Fruit fly (Drosophila melanogaster): ENCODE measurements around the gene tara.

Gene tara

DNA sequence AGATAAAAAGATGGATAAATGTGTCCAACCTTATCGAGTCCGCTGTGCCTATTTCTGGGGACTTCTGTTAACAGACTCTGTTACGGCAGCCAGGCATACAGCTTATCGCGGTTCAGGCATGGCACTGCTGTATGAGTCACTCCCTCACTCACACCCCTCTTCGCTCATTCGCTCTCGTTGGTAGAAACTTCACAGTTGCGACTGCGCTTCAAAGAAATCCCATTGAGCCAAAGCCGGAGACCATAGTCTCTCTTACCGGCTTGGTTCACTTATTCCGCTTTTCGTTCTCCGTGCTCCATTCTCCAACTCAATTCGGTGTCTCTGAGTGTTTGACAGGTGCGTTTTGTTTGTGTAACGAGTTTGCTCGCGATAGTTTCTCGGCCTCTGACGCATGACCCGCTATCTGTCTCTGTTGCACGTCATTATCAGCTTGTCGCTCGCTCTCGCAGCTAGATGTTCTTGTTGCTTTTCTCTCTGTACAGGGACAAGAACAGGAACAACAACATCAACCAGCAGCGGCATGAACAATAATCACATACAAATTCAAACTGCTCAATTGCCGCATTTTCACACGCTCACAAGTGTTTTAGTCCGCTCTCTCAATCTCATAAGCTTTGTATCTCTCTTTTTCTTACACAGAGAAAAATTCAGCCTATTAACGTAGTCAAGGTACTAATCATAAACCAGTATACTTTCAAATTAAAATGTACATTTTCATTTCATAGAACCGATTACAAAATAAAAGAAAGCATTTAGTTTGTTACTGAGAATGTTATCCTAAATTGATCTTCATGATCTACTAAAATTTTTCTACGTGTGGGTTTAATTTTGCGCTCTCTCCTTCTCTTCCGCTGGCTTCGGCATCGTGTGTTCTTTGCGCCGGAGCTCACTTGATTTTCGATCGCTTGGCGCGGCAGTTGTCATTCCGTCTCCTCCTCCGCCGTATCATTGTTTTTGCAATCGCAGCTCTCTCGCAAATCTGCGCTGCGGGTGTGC, 54.9 kb downstream of the tara start (continued):
- TF ChIP-seq CG12391 (tag; optimal IDR thresholded peaks at IDR 0.05) (peak; percentile 100), zen2 (GFP tag; IDR thresholded peaks at IDR 0.05; ENCODE audit: partially characterized antibody) (no peak; the same call in 2 of the 3 replicates), CG14860 (GFP tag; IDR thresholded peaks at IDR 0.05; ENCODE audit: partially characterized antibody) (no peak), Deaf1 (tag; optimal IDR thresholded peaks at IDR 0.05) (peak; percentile 91), ERR (GFP tag; optimal IDR thresholded peaks at IDR 0.05) (peak; percentile 98), CG1024 (GFP tag; IDR thresholded peaks at IDR 0.05) (peak; percentile 97), CG13287 (GFP tag; IDR thresholded peaks at IDR 0.05; ENCODE audit: partially characterized antibody) (peak; percentile 48; the same call in 1 of the 2 replicates), CG15011 (GFP tag; optimal IDR thresholded peaks at IDR 0.05) (peak; percentile 99), fd64A (GFP tag; optimal IDR thresholded peaks at IDR 0.05) (peak; percentile 96), D (optimal IDR thresholded peaks at IDR 0.05) (no peak), D (GFP tag; optimal IDR thresholded peaks at IDR 0.05) (peak; percentile 99), CG12104 (GFP tag; optimal IDR thresholded peaks at IDR 0.05) (peak; percentile 99), rib (GFP tag; IDR thresholded peaks at IDR 0.05) (peak; percentile 98), Oaz (GFP tag; IDR thresholded peaks at IDR 0.05) (peak; percentile 97), usp (GFP tag; optimal IDR thresholded peaks at IDR 0.05) (no peak), HLH3B (GFP tag; IDR thresholded peaks at IDR 0.05) (peak; percentile 100), CG13424 (tag; optimal IDR thresholded peaks at IDR 0.05) (peak; percentile 100), CG33213 (GFP tag; optimal IDR thresholded peaks at IDR 0.05) (peak; percentile 99), CG9215 (GFP tag; IDR thresholded peaks at IDR 0.05) (peak; percentile 98), CG16863 (GFP tag; optimal IDR thresholded peaks at IDR 0.05) (peak; percentile 99), Spps (tag; optimal IDR thresholded peaks at IDR 0.05) (peak; percentile 99), CG2202 (tag; optimal IDR thresholded peaks at IDR 0.05) (peak; percentile 99), CG16815 (GFP tag; optimal IDR thresholded peaks at IDR 0.05) (peak; percentile 99), TFAM (GFP tag; optimal IDR thresholded peaks at IDR 0.05) (peak; percentile 96), Hey (tag; optimal IDR thresholded peaks at IDR 0.05) (peak; percentile 94), CG8281 (tag; optimal IDR thresholded peaks at IDR 0.05) (peak; percentile 95), bigmax (GFP tag; optimal IDR thresholded peaks at IDR 0.05) (peak; percentile 75), MTF-1 (GFP tag; optimal IDR thresholded peaks at IDR 0.05; ENCODE audit: borderline replicate concordance) (peak; percentile 98), seq (GFP tag; IDR thresholded peaks at IDR 0.05) (peak; percentile 100), CG5953 (GFP tag; IDR thresholded peaks at IDR 0.05) (peak; percentile 98), sr (GFP tag; IDR thresholded peaks at IDR 0.05) (peak; percentile 94), mld (GFP tag; IDR thresholded peaks at IDR 0.05; ENCODE audit: partially characterized antibody) (no peak), caup (GFP tag; optimal IDR thresholded peaks at IDR 0.05; ENCODE audit: severe bottlenecking) (peak; percentile 99), Abd-B (GFP tag; optimal IDR thresholded peaks at IDR 0.05) (peak; percentile 99), salm (tag; optimal IDR thresholded peaks at IDR 0.05) (peak; percentile 99), z (GFP tag; IDR thresholded peaks at IDR 0.05) (peak; percentile 96), CG11093 (GFP tag; IDR thresholded peaks at IDR 0.05) (peak; percentile 98), Nf-YC (tag; optimal IDR thresholded peaks at IDR 0.05) (peak; percentile 90), Mad (GFP tag; optimal IDR thresholded peaks at IDR 0.05) (peak; percentile 99), lmd (GFP tag; IDR thresholded peaks at IDR 0.05) (peak; percentile 99), en (GFP tag; optimal IDR thresholded peaks at IDR 0.05) (peak; percentile 99), CG34224 (GFP tag; IDR thresholded peaks at IDR 0.05; ENCODE audit: partially characterized antibody) (peak; percentile 22; the same call in 1 of the 3 replicates), Hmr (GFP tag; optimal IDR thresholded peaks at IDR 0.05) (peak; percentile 99), CG11504 (tag; optimal IDR thresholded peaks at IDR 0.05) (peak; percentile 98), CG7786 (GFP tag; optimal IDR thresholded peaks at IDR 0.05) (peak; percentile 99), schlank (tag; optimal IDR thresholded peaks at IDR 0.05) (peak; percentile 98), CG31365 (tag; optimal IDR thresholded peaks at IDR 0.05) (peak; percentile 92), Dref (GFP tag; IDR thresholded peaks at IDR 0.05) (no peak)
